Worm (Caenorhabditis elegans): ENCODE results near the gene str-229.

DNA sequence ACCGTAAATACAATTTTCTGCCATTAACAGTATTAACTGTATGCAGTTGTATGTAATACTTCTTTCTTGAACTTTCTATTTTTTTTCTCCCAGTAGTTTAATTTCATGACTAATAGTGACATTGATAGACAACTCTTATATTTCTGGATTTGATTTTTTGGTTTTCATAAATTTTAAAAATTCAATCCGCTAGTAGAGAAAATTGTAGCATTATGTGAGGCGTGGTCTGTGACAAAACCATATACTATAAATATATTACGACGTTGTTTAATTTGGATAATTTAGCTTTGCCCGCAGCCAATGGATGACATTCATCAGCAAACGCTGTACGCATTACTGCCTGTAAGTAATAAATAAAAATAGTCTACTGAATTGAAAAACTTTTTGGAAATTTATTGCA is 26.7 kb upstream of the str-229 start, which contains the start of gene srx-64:
- TF ChIP-seq nhr-42 (GFP tag; IDR thresholded peaks at IDR 0.05) (no peak), R02D3.7 (tag; optimal IDR thresholded peaks at IDR 0.05) (no peak), dmd-6 (GFP tag; IDR thresholded peaks at IDR 0.05) (no peak), ZK546.5 (tag; optimal IDR thresholded peaks at IDR 0.05) (no peak), ceh-82 (tag; optimal IDR thresholded peaks at IDR 0.05) (no peak), pqm-1 (tag; optimal IDR thresholded peaks at IDR 0.05) (no peak), ces-1 (GFP tag; optimal IDR thresholded peaks at IDR 0.05) (no peak), unc-62 (GFP tag; optimal IDR thresholded peaks at IDR 0.05 in 1 of 2) (no peak), unc-62 (tag; optimal IDR thresholded peaks at IDR 0.05) (no peak), nhr-76 (tag; optimal IDR thresholded peaks at IDR 0.05) (no peak), nhr-11 (tag; optimal IDR thresholded peaks at IDR 0.05) (no peak), dpl-1 (GFP tag; optimal IDR thresholded peaks at IDR 0.05) (no peak)
